Fruit fly (Drosophila melanogaster) whole organism, prepupa: ENCODE results near the gene Trmt112.

ENCODE experiments used
- Blimp-1 ChIP-seq: fragments of 200-800 bp; sonication (Bioruptor generic); optimal IDR thresholded peaks from 3 replicates; lab custom pipeline; 2017; ENCODE audit warnings: missing biosample characterization, missing genetic modification characterization, mild to moderate bottlenecking, moderate library complexity, missing genetic modification reagents
- CG10669 ChIP-seq: fragments of 200-800 bp; sonication (Bioruptor generic); optimal IDR thresholded peaks from 3 replicates; lab custom pipeline; 2018; ENCODE audit warnings: missing biosample characterization, mild to moderate bottlenecking, missing genetic modification characterization, moderate library complexity
- CG11294 ChIP-seq: fragments of 200-800 bp; sonication (Bioruptor generic); IDR thresholded peaks from 2 replicates; pipeline ENCODE4 v1.3.6; 2022; ENCODE audit warnings: missing biosample characterization, missing genetic modification characterization
- CG11762 ChIP-seq: fragments of 200-800 bp; sonication (Bioruptor generic); optimal IDR thresholded peaks from 3 replicates; lab custom pipeline; 2016; ENCODE audit warnings: missing biosample characterization, missing genetic modification characterization; ENCODE audit not compliant: insufficient read depth
- CG11902 ChIP-seq: fragments of 200-800 bp; sonication (Bioruptor generic); optimal IDR thresholded peaks from 3 replicates; lab custom pipeline; 2016; ENCODE audit warnings: missing biosample characterization, missing genetic modification characterization
- CG1621 ChIP-seq: fragments of 200-800 bp; sonication (Bioruptor generic); optimal IDR thresholded peaks from 3 replicates; lab custom pipeline; 2018; ENCODE audit warnings: missing biosample characterization, mild to moderate bottlenecking, missing genetic modification characterization
- CG16779 ChIP-seq: fragments of 200-800 bp; sonication (Bioruptor generic); optimal IDR thresholded peaks from 3 replicates; lab custom pipeline; 2017; ENCODE audit warnings: missing biosample characterization, mild to moderate bottlenecking, missing genetic modification characterization
- CG3032 ChIP-seq: fragments of 200-800 bp; optimal IDR thresholded peaks from 2 replicates; lab custom pipeline; 2019; ENCODE audit warnings: missing biosample characterization, mild to moderate bottlenecking, missing genetic modification characterization, moderate library complexity
- CG32006 ChIP-seq: fragments of 200-800 bp; sonication (Bioruptor generic); optimal IDR thresholded peaks from 3 replicates; lab custom pipeline; 2017; ENCODE audit warnings: missing biosample characterization, mild to moderate bottlenecking, missing genetic modification characterization
- CG3919 ChIP-seq: fragments of 200-800 bp; sonication (Bioruptor generic); optimal IDR thresholded peaks from 3 replicates; lab custom pipeline; 2016; ENCODE audit warnings: missing biosample characterization, missing genetic modification characterization
- CG4318 ChIP-seq: fragments of 200-800 bp; sonication (Bioruptor generic); optimal IDR thresholded peaks from 3 replicates; lab custom pipeline; 2017; ENCODE audit warnings: missing biosample characterization, mild to moderate bottlenecking, missing genetic modification characterization
- CG6163 ChIP-seq: fragments of 200-800 bp; sonication (Bioruptor generic); IDR thresholded peaks from 3 replicates; pipeline ENCODE4 v1.3.6; 2022; ENCODE audit warnings: missing biosample characterization, missing genetic modification characterization
- CG6276 ChIP-seq: fragments of 200-800 bp; sonication (Bioruptor generic); optimal IDR thresholded peaks from 2 replicates; lab custom pipeline; 2017; ENCODE audit warnings: missing biosample characterization, mild to moderate bottlenecking, missing genetic modification characterization
- CG6792 ChIP-seq: fragments of 200-800 bp; sonication (Bioruptor generic); optimal IDR thresholded peaks from 3 replicates; lab custom pipeline; 2016; ENCODE audit warnings: missing biosample characterization, missing genetic modification characterization
- CG6808 ChIP-seq: fragments of 200-800 bp; sonication (Bioruptor generic); optimal IDR thresholded peaks from 3 replicates; lab custom pipeline; 2017; ENCODE audit warnings: missing biosample characterization, missing genetic modification characterization, mild to moderate bottlenecking, moderate library complexity, missing genetic modification reagents
- CG7368 ChIP-seq: fragments of 200-800 bp; sonication (Bioruptor generic); optimal IDR thresholded peaks from 3 replicates; lab custom pipeline; 2016; ENCODE audit warnings: missing biosample characterization, missing genetic modification characterization
- CG8119 ChIP-seq: fragments of 200-800 bp; sonication (Bioruptor generic); IDR thresholded peaks from 3 replicates; pipeline ENCODE4 v1.3.6; 2022; ENCODE audit warnings: missing biosample characterization, missing genetic modification characterization
- CG8319 ChIP-seq: fragments of 200-800 bp; sonication (Bioruptor generic); optimal IDR thresholded peaks from 3 replicates; lab custom pipeline; 2016; ENCODE audit warnings: missing biosample characterization, missing genetic modification characterization
- CG8632 ChIP-seq: fragments of 200-800 bp; sonication (Bioruptor generic); optimal IDR thresholded peaks from 3 replicates; lab custom pipeline; 2016; ENCODE audit warnings: missing biosample characterization, missing genetic modification characterization
- CG9139 ChIP-seq: fragments of 200-800 bp; sonication (Bioruptor generic); optimal IDR thresholded peaks from 3 replicates; lab custom pipeline; 2017; ENCODE audit warnings: missing biosample characterization, mild to moderate bottlenecking, missing genetic modification characterization
- Eip75B ChIP-seq: fragments of 200-800 bp; sonication (Bioruptor generic); optimal IDR thresholded peaks from 3 replicates; lab custom pipeline; 2016; ENCODE audit warnings: missing biosample characterization, missing genetic modification characterization
- Eip93F ChIP-seq: fragments of 200-800 bp; sonication (Bioruptor generic); optimal IDR thresholded peaks from 2 replicates; lab custom pipeline; 2016; ENCODE audit warnings: missing biosample characterization, mild to moderate bottlenecking, missing genetic modification characterization
- Ets21C ChIP-seq: fragments of 200-800 bp; sonication (Bioruptor generic); optimal IDR thresholded peaks from 3 replicates; lab custom pipeline; 2016; ENCODE audit warnings: missing biosample characterization, missing genetic modification characterization
- Ets96B ChIP-seq: fragments of 200-800 bp; optimal IDR thresholded peaks from 2 replicates; lab custom pipeline; 2019; ENCODE audit warnings: missing biosample characterization, mild to moderate bottlenecking, missing genetic modification characterization, moderate library complexity
- Gug ChIP-seq: fragments of 200-800 bp; sonication (Bioruptor generic); IDR thresholded peaks from 2 replicates; pipeline ENCODE4 v1.3.6; 2022; ENCODE audit warnings: missing biosample characterization, missing genetic modification characterization
- Hr39 ChIP-seq: fragments of 200-800 bp; sonication (Bioruptor generic); optimal IDR thresholded peaks from 2 replicates; lab custom pipeline; 2016; ENCODE audit warnings: missing biosample characterization, missing genetic modification characterization
- Lpt ChIP-seq: fragments of 200-800 bp; sonication (Bioruptor generic); optimal IDR thresholded peaks from 3 replicates; lab custom pipeline; 2016; ENCODE audit warnings: missing biosample characterization, missing genetic modification characterization
- Met ChIP-seq: fragments of 200-800 bp; sonication (Bioruptor generic); optimal IDR thresholded peaks from 3 replicates; lab custom pipeline; 2016; ENCODE audit warnings: missing biosample characterization, missing genetic modification characterization
- OdsH ChIP-seq: fragments of 200-800 bp; sonication (Bioruptor generic); optimal IDR thresholded peaks from 3 replicates; lab custom pipeline; 2016; ENCODE audit warnings: missing biosample characterization, missing genetic modification characterization
- Smox ChIP-seq: fragments of 200-800 bp; sonication (Bioruptor generic); optimal IDR thresholded peaks from 3 replicates; lab custom pipeline; 2016; ENCODE audit warnings: missing biosample characterization, missing genetic modification characterization
- Sox102F ChIP-seq: fragments of 200-800 bp; sonication (Bioruptor generic); optimal IDR thresholded peaks from 2 replicates; lab custom pipeline; 2016; ENCODE audit warnings: missing biosample characterization, mild to moderate bottlenecking, missing genetic modification characterization
- Sox15 ChIP-seq: fragments of 200-800 bp; sonication (Bioruptor generic); optimal IDR thresholded peaks from 3 replicates; lab custom pipeline; 2016; ENCODE audit warnings: missing biosample characterization, missing genetic modification characterization
- achi ChIP-seq: fragments of 200-800 bp; sonication (Bioruptor generic); optimal IDR thresholded peaks from 3 replicates; lab custom pipeline; 2016; ENCODE audit warnings: missing biosample characterization, missing genetic modification characterization
- acj6 ChIP-seq: fragments of 200-800 bp; sonication (Bioruptor generic); optimal IDR thresholded peaks from 3 replicates; lab custom pipeline; 2016; ENCODE audit warnings: missing biosample characterization, missing genetic modification characterization
- dac ChIP-seq: fragments of 200-800 bp; sonication (Bioruptor generic); optimal IDR thresholded peaks from 2 replicates; lab custom pipeline; 2017; ENCODE audit warnings: missing biosample characterization, mild to moderate bottlenecking, missing genetic modification characterization
- eg ChIP-seq: fragments of 200-800 bp; sonication (Bioruptor generic); IDR thresholded peaks from 3 replicates; pipeline ENCODE4 v1.3.6; 2022; ENCODE audit warnings: missing biosample characterization, missing genetic modification characterization
- esn ChIP-seq: fragments of 200-800 bp; sonication (Bioruptor generic); optimal IDR thresholded peaks from 2 replicates; lab custom pipeline; 2016; ENCODE audit warnings: missing biosample characterization, mild to moderate bottlenecking, missing genetic modification characterization, moderate library complexity
- fd59A ChIP-seq: fragments of 200-800 bp; sonication (Bioruptor generic); optimal IDR thresholded peaks from 2 replicates; lab custom pipeline; 2017; ENCODE audit warnings: missing biosample characterization, mild to moderate bottlenecking, missing genetic modification characterization, missing genetic modification reagents
- fd85E ChIP-seq: fragments of 200-800 bp; sonication (Bioruptor generic); optimal IDR thresholded peaks from 3 replicates; lab custom pipeline; 2016; ENCODE audit warnings: missing biosample characterization, missing genetic modification characterization
- pdm3 ChIP-seq: fragments of 200-800 bp; sonication (Bioruptor generic); optimal IDR thresholded peaks from 3 replicates; lab custom pipeline; 2016; ENCODE audit warnings: missing biosample characterization, missing genetic modification characterization
- ss ChIP-seq, 2 experiments: fragments of 200-800 bp; sonication (Bioruptor generic); optimal IDR thresholded peaks; 2 replicates in 1 of 2; 3 replicates in 1 of 2; lab custom pipeline; 2017 to 2018; ENCODE audit warnings: mild to moderate bottlenecking in 2 of 2, missing biosample characterization in 2 of 2, missing genetic modification characterization in 2 of 2, moderate library complexity in 1 of 2
- svp ChIP-seq: fragments of 200-800 bp; sonication (Bioruptor generic); peaks from one replicate; lab custom pipeline; 2016; ENCODE audit warnings: missing biosample characterization, missing genetic modification characterization
- topi ChIP-seq: fragments of 200-800 bp; sonication (Bioruptor generic); optimal IDR thresholded peaks from 3 replicates; lab custom pipeline; 2016; ENCODE audit warnings: missing biosample characterization, missing genetic modification characterization
- vri ChIP-seq: fragments of 200-800 bp; sonication (Bioruptor generic); optimal IDR thresholded peaks from 3 replicates; lab custom pipeline; 2016; ENCODE audit warnings: missing biosample characterization, mild to moderate bottlenecking, missing genetic modification characterization

Trmt112 gene

dm6 chr3L:21252932-21253760, 36.5 kb upstream of the Trmt112 start (continued):
- no peak for TF ChIP-seq CG7368 (GFP tag; lab: Kevin White, UChicago)
- peak; percentile 77 for TF ChIP-seq CG3032 (tag; lab: Kevin White, UChicago)
- no peak for TF ChIP-seq CG8119 (GFP tag; lab: Robert Waterston, UW)
- no peak for TF ChIP-seq CG6276 (GFP tag; lab: Kevin White, UChicago)
- TF ChIP-seq OdsH = peak; percentile 47
- TF ChIP-seq topi = peak; percentile 68
- TF ChIP-seq Sox15 = peak; percentile 31
- peak; percentile 66 for TF ChIP-seq CG6808
- peak; percentile 40; the same call in 1 of the 3 replicates for TF ChIP-seq CG6163 (GFP tag; lab: Robert Waterston, UW)
- peak; percentile 34 for TF ChIP-seq CG16779 (tag; lab: Kevin White, UChicago)
- TF ChIP-seq vri (GFP tag; lab: Kevin White, UChicago) = no peak
- TF ChIP-seq Eip75B (GFP tag; lab: Kevin White, UChicago) = peak; percentile 27
- peak; percentile 56 for TF ChIP-seq Smox (GFP tag; lab: Kevin White, UChicago)
- peak; percentile 28 for TF ChIP-seq CG11902 (GFP tag; lab: Kevin White, UChicago)
- TF ChIP-seq esn (GFP tag; lab: Kevin White, UChicago) = peak; percentile 80
- TF ChIP-seq acj6 (GFP tag; lab: Kevin White, UChicago) = peak; percentile 65
- no peak for TF ChIP-seq CG4318
- TF ChIP-seq fd85E (GFP tag; lab: Kevin White, UChicago) = no peak
- peak; percentile 66 for TF ChIP-seq CG3919
- no peak for TF ChIP-seq ss (GFP tag; optimal IDR thresholded peaks at IDR 0.05; lab: Kevin White, UChicago)
- TF ChIP-seq CG1621 (tag; lab: Kevin White, UChicago) = no peak
- TF ChIP-seq, all 60 proteins: peak for 37

- no peak for TF ChIP-seq CG11294 (GFP tag; lab: Robert Waterston, UW)
- peak; percentile 84 for TF ChIP-seq svp (GFP tag; lab: Kevin White, UChicago)
- TF ChIP-seq CG8119 (GFP tag; lab: Robert Waterston, UW) = 0 out of 3 replicates have a peak, but pooled peaks have one; percentile 8
- peak; percentile 15; the same call in 1 of the 3 replicates for TF ChIP-seq eg (GFP tag; lab: Robert Waterston, UW)
- peak; percentile 13 for TF ChIP-seq Sox102F (GFP tag; lab: Kevin White, UChicago)
- TF ChIP-seq Ets96B (tag; lab: Kevin White, UChicago) = no peak
- peak; percentile 95 for TF ChIP-seq CG11902 (GFP tag; lab: Kevin White, UChicago)
- TF ChIP-seq ss (GFP tag; optimal IDR thresholded peaks at IDR 0.05; lab: Kevin White, UChicago) = peak in 1 of 2 experiments; percentile 40
- peak; percentile 8 for TF ChIP-seq Hr39 (GFP tag; lab: Kevin White, UChicago)
- no peak for TF ChIP-seq Sox15
Measured at dm6 chr3L:21252525-21252924, 35.9 kb upstream of the Trmt112 start.

- TF ChIP-seq esn (GFP tag; lab: Kevin White, UChicago) = peak; percentile 56
- TF ChIP-seq pdm3 (GFP tag; lab: Kevin White, UChicago) = peak; percentile 69
- TF ChIP-seq CG6808 = peak; percentile 71
- peak; percentile 49 for TF ChIP-seq CG6792 (GFP tag; lab: Kevin White, UChicago)
- peak; percentile 60 for TF ChIP-seq topi
- peak; percentile 62 for TF ChIP-seq OdsH
- peak; percentile 35 for TF ChIP-seq dac (GFP tag; lab: Kevin White, UChicago)
- TF ChIP-seq CG3919 = peak; percentile 72
- peak; percentile 50 for TF ChIP-seq Met (GFP tag; lab: Kevin White, UChicago)
- TF ChIP-seq CG8632 (GFP tag; lab: Kevin White, UChicago) = peak; percentile 61
- peak; percentile 65 for TF ChIP-seq fd59A (GFP tag; lab: Kevin White, UChicago)
- peak; percentile 71 for TF ChIP-seq Ets96B (tag; lab: Kevin White, UChicago)
- TF ChIP-seq CG10669 (GFP tag; lab: Kevin White, UChicago) = peak; percentile 70
- TF ChIP-seq CG16779 (tag; lab: Kevin White, UChicago) = no peak
- TF ChIP-seq fd85E (GFP tag; lab: Kevin White, UChicago) = no peak
- TF ChIP-seq Ets21C (GFP tag; lab: Kevin White, UChicago) = peak; percentile 9
- TF ChIP-seq Blimp-1 = no peak
- peak; percentile 61 for TF ChIP-seq svp (GFP tag; lab: Kevin White, UChicago)
- peak; percentile 58 for TF ChIP-seq CG32006 (GFP tag; lab: Kevin White, UChicago)
- peak; percentile 83 for TF ChIP-seq CG1621 (tag; lab: Kevin White, UChicago)
- peak; percentile 51 for TF ChIP-seq Lpt (GFP tag; lab: Kevin White, UChicago)
- no peak for TF ChIP-seq Eip93F (GFP tag; lab: Kevin White, UChicago)
- TF ChIP-seq CG8319 (GFP tag; lab: Kevin White, UChicago) = peak; percentile 38
- peak; percentile 41 for TF ChIP-seq CG9139
- TF ChIP-seq CG6276 (GFP tag; lab: Kevin White, UChicago) = peak; percentile 36
- TF ChIP-seq achi (GFP tag; lab: Kevin White, UChicago) = peak; percentile 49
- TF ChIP-seq Gug = peak; percentile 54
- peak; percentile 56 for TF ChIP-seq CG11762 (GFP tag; lab: Kevin White, UChicago)
- peak; percentile 32 for TF ChIP-seq Smox (GFP tag; lab: Kevin White, UChicago)
Measured at dm6 chr3L:21251381-21251780, 34.7 kb upstream of the Trmt112 start.
